Worm (Caenorhabditis elegans): ENCODE data around the gene F25B5.3.

- TF ChIP-seq madf-2 (tag; optimal IDR thresholded peaks at IDR 0.05) (no peak), ceh-30 (tag; optimal IDR thresholded peaks at IDR 0.05) (no peak), K02D7.2 (tag; optimal IDR thresholded peaks at IDR 0.05) (no peak), ceh-31 (tag; optimal IDR thresholded peaks at IDR 0.05) (no peak), ceh-19 (GFP tag; optimal IDR thresholded peaks at IDR 0.05) (no peak), dve-1 (tag; optimal IDR thresholded peaks at IDR 0.05) (no peak)
Observed at ce11 chrIII:5949817-5950216, 1.1 kb downstream of the F25B5.3 start.
